Worm (Caenorhabditis elegans) whole organism, L3 larva: ENCODE measurements around the gene W08E12.8.
"Not testable (repeated sequence)": the region's sequence is repeated elsewhere in the genome, so short reads cannot be mapped to it uniquely, and the experiment has no call there.

Experiments
- lin-15B ChIP-seq: fragments of 150-350 bp; optimal IDR thresholded peaks from 2 replicates; lab custom pipeline; 2014; ENCODE audit warnings: missing biosample characterization, missing genetic modification characterization
- lin-39 ChIP-seq: fragments of 150-350 bp; optimal IDR thresholded peaks from 2 replicates; lab custom pipeline; 2018; ENCODE audit warnings: missing biosample characterization, missing genetic modification reagents, missing genetic modification characterization
- zag-1 ChIP-seq: fragments of 150-350 bp; optimal IDR thresholded peaks from 2 replicates; lab custom pipeline; 2014; ENCODE audit warnings: missing biosample characterization, missing genetic modification characterization

ce11 chrIV:3303690-3304089 is 11.5 kb downstream of the W08E12.8 start, which contains the start of gene idpp-12:
- not testable (repeated sequence) for TF ChIP-seq zag-1 (tag; lab: Kevin White, UChicago); lin-15B; lin-39 (tag; lab: Kevin White, UChicago)
